Fruit fly (Drosophila melanogaster): ENCODE measurements around the gene CG32241.

Gene CG32241

DNA sequence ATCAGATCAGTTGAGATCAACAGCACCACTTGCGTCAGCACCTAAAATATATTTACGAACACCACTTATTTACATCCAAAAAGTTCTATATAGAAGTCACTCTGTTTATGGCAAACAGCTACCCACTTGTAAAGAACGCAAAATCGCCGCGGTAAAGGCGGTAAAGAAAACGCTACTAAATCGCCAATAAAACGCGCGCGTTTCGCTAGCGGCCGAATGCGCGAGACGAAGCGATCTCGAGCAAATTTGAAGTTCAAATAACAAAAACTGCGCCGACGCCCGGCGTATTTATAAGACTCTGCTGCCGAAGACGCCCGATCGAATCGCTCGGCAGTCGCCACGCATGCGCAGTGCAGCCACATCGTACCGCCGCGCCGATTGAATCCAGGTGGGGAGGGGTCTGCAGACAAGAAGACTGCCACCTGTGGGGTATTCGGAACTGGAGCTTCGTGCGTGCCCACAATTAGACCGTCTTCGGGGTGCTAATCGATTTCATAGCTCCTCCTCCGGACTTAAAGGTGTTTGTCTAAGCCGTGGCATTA, 24.3 kb upstream of the CG32241 start, which contains the start of gene CG13722 (continued):
- no peak for TF ChIP-seq sens (GFP tag)
- TF ChIP-seq H15 (GFP tag; IDR thresholded peaks at IDR 0.05) = 0 out of 3 replicates have a peak, but pooled peaks have one; percentile 34
- TF ChIP-seq salm (tag; optimal IDR thresholded peaks at IDR 0.05) = no peak
- no peak for TF ChIP-seq pan (optimal IDR thresholded peaks at IDR 0.05)
- TF ChIP-seq pan (GFP tag; optimal IDR thresholded peaks at IDR 0.05 in 1 of 2, IDR thresholded peaks at IDR 0.05 in 1 of 2) = peak in 1 of 2 experiments; percentile 15
- TF ChIP-seq h (optimal IDR thresholded peaks at IDR 0.05) = no peak
- no peak for TF ChIP-seq CG10321 (GFP tag; IDR thresholded peaks at IDR 0.05)
- TF ChIP-seq lola (GFP tag; optimal IDR thresholded peaks at IDR 0.05) = no peak
- no peak for TF ChIP-seq shn (GFP tag; optimal IDR thresholded peaks at IDR 0.05)
- TF ChIP-seq CG10274 (GFP tag; optimal IDR thresholded peaks at IDR 0.05) = peak; percentile 13
- no peak for TF ChIP-seq onecut (GFP tag; IDR thresholded peaks at IDR 0.05)
- TF ChIP-seq sna (GFP tag; IDR thresholded peaks at IDR 0.05; ENCODE audit: partially characterized antibody) = 0 out of 2 replicates have a peak, but pooled peaks have one; percentile 18
- TF ChIP-seq CG15601 (tag; optimal IDR thresholded peaks at IDR 0.05) = no peak
- 0 out of 3 replicates have a peak, but pooled peaks have one; percentile 14 for TF ChIP-seq dysf (GFP tag; IDR thresholded peaks at IDR 0.05)
- TF ChIP-seq Pdp1 (GFP tag; optimal IDR thresholded peaks at IDR 0.05) = no peak
- no peak for TF ChIP-seq Ssrp (tag; optimal IDR thresholded peaks at IDR 0.05)
- no peak for TF ChIP-seq Bdp1 (GFP tag; optimal IDR thresholded peaks at IDR 0.05)
- 0 out of 4 replicates have a peak, but pooled peaks have one; percentile 64 for TF ChIP-seq chinmo (GFP tag; IDR thresholded peaks at IDR 0.05; ENCODE audit: partially characterized antibody)
- TF ChIP-seq bab2 (GFP tag; optimal IDR thresholded peaks at IDR 0.05) = no peak
- no peak for TF ChIP-seq Fer2 (tag; optimal IDR thresholded peaks at IDR 0.05)
- TF ChIP-seq CG3995 (GFP tag; optimal IDR thresholded peaks at IDR 0.05) = no peak
- TF ChIP-seq dm (GFP tag; optimal IDR thresholded peaks at IDR 0.05) = no peak
- no peak for TF ChIP-seq Blimp-1 (GFP tag; optimal IDR thresholded peaks at IDR 0.05)
- TF ChIP-seq Rfx (GFP tag; IDR thresholded peaks at IDR 0.05) = 0 out of 2 replicates have a peak, but pooled peaks have one; percentile 18
- no peak for TF ChIP-seq CG6765 (GFP tag; optimal IDR thresholded peaks at IDR 0.05)
- TF ChIP-seq CG1603 (tag; optimal IDR thresholded peaks at IDR 0.05) = no peak
- no peak for TF ChIP-seq CG18011 (GFP tag; optimal IDR thresholded peaks at IDR 0.05)
- no peak for TF ChIP-seq fu2 (GFP tag; optimal IDR thresholded peaks at IDR 0.05)
- TF ChIP-seq Asciz (GFP tag; optimal IDR thresholded peaks at IDR 0.05) = no peak
- TF ChIP-seq gfzf (GFP tag; optimal IDR thresholded peaks at IDR 0.05) = no peak
- TF ChIP-seq Dll (GFP tag; IDR thresholded peaks at IDR 0.05; ENCODE audit: partially characterized antibody) = 0 out of 4 replicates have a peak, but pooled peaks have one; percentile 14
- no peak for TF ChIP-seq CG13424 (tag; optimal IDR thresholded peaks at IDR 0.05)
- no peak for TF ChIP-seq CG4328 (GFP tag; optimal IDR thresholded peaks at IDR 0.05)
- no peak for TF ChIP-seq hth (optimal IDR thresholded peaks at IDR 0.05)
- TF ChIP-seq E2f1 (GFP tag; IDR thresholded peaks at IDR 0.05) = no peak
- TF ChIP-seq Dbx (GFP tag; IDR thresholded peaks at IDR 0.05) = no peak
- no peak for TF ChIP-seq tll (GFP tag; optimal IDR thresholded peaks at IDR 0.05)
- no peak for TF ChIP-seq CG31224 (GFP tag; IDR thresholded peaks at IDR 0.05)
- TF ChIP-seq CG10565 (GFP tag; optimal IDR thresholded peaks at IDR 0.05) = no peak
- no peak for TF ChIP-seq Sox100B (GFP tag; optimal IDR thresholded peaks at IDR 0.05)
- no peak for TF ChIP-seq CG6254 (GFP tag; optimal IDR thresholded peaks at IDR 0.05)
- no peak for TF ChIP-seq pum (GFP tag; optimal IDR thresholded peaks at IDR 0.05)
- no peak for TF ChIP-seq nerfin-1 (tag; optimal IDR thresholded peaks at IDR 0.05)
- TF ChIP-seq E2f2 (GFP tag; IDR thresholded peaks at IDR 0.05) = 0 out of 2 replicates have a peak, but pooled peaks have one; percentile 13
- TF ChIP-seq row (GFP tag; IDR thresholded peaks at IDR 0.05) = no peak
- no peak for TF ChIP-seq Poxn (GFP tag; IDR thresholded peaks at IDR 0.05)
- TF ChIP-seq nom (GFP tag; optimal IDR thresholded peaks at IDR 0.05) = peak; percentile 60
- TF ChIP-seq CG17568 (GFP tag; optimal IDR thresholded peaks at IDR 0.05) = no peak
- TF ChIP-seq run (tag; optimal IDR thresholded peaks at IDR 0.05) = no peak
- no peak for TF ChIP-seq Kr (GFP tag; optimal IDR thresholded peaks at IDR 0.05)
